Worm (Caenorhabditis elegans) whole organism, midembryonic: Measurements from ENCODE around the gene aldo-2.

Experiments
- T22C8.4 ChIP-seq: fragments of 200-800 bp; sonication (Bioruptor generic); IDR thresholded peaks from 2 replicates; pipeline ENCODE4 v1.3.6; 2022; ENCODE audit warnings: missing genetic modification characterization, missing compliant biosample characterization
- cog-1 ChIP-seq: sonication (generic microtip); optimal IDR thresholded peaks from 2 replicates; lab custom pipeline; 2016; ENCODE audit warnings: missing genetic modification characterization, missing compliant biosample characterization
- flt-1 ChIP-seq: fragments of 200-800 bp; sonication (Bioruptor generic); IDR thresholded peaks from 2 replicates; pipeline ENCODE4 v1.3.6; 2022; ENCODE audit warnings: missing genetic modification characterization, missing compliant biosample characterization
- klf-2 ChIP-seq: fragments of 200-800 bp; sonication (Bioruptor generic); conservative IDR thresholded peaks from 2 replicates; pipeline ENCODE4 v1.3.6; 2022; ENCODE audit warnings: missing genetic modification reagents, missing genetic modification characterization, missing compliant biosample characterization
- med-1 ChIP-seq: sonication (generic microtip); optimal IDR thresholded peaks from 2 replicates; lab custom pipeline; 2017; ENCODE audit warnings: missing genetic modification characterization, mild to moderate bottlenecking, missing compliant biosample characterization, antibody characterized with exemption, missing genetic modification reagents; ENCODE audit not compliant: insufficient read depth
- ref-1 ChIP-seq: fragments of 200-800 bp; sonication (Bioruptor generic); conservative IDR thresholded peaks from 2 replicates; pipeline ENCODE4 v1.3.6; 2022; ENCODE audit warnings: missing genetic modification reagents, missing genetic modification characterization, missing compliant biosample characterization
- tab-1 ChIP-seq: fragments of 200-800 bp; sonication (Bioruptor generic); IDR thresholded peaks from 2 replicates; pipeline ENCODE4 v1.3.6; 2022; ENCODE audit warnings: missing genetic modification characterization, missing compliant biosample characterization
- ztf-23 ChIP-seq: fragments of 200-800 bp; sonication (Bioruptor generic); IDR thresholded peaks from 2 replicates; pipeline ENCODE4 v1.3.6; 2022; ENCODE audit warnings: missing genetic modification reagents, missing genetic modification characterization, missing compliant biosample characterization
- ztf-29 ChIP-seq: fragments of 200-800 bp; sonication (Bioruptor generic); IDR thresholded peaks from 2 replicates; pipeline ENCODE4 v1.3.6; 2022; ENCODE audit warnings: missing genetic modification reagents, missing genetic modification characterization, missing compliant biosample characterization

The aldo-2 gene

DNA sequence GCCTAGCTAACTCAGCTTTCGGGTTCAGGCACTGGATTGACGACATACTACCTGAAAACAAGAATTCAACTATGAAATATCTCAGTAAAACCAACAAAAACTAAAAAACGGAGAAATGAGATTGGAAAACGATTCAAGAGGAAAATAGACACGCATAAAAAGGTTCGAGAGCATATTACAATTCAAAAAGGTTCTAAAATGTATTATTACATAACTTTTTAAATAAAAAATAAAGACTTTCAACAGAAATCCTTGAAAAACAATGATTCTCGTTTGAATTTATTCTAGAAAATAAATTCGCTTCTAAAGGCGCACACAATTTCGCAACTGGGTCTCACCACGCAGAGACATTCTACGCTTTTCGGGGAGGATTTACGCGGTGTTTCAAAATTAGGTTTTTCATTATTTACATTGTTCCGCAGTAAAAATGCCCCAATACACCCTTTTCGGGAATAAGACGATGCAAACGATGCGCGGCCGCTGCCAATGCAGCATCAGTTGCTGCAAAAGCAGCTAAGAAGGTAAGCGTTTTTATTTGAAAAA, 20.7 kb downstream of the aldo-2 start, which contains the start of the genes cct-6 and alh-9:
Gene cct-6 (minus strand): TSS at position 51 of the 543 bp plus-strand sequence.
Gene alh-9 (plus strand): TSS at position 382 of the 543 bp plus-strand sequence.
- TF ChIP-seq cog-1 (tag; lab: Kevin White, UChicago) (peak; percentile 72), T22C8.4 (GFP tag; lab: Robert Waterston, UW) (no peak)

DNA sequence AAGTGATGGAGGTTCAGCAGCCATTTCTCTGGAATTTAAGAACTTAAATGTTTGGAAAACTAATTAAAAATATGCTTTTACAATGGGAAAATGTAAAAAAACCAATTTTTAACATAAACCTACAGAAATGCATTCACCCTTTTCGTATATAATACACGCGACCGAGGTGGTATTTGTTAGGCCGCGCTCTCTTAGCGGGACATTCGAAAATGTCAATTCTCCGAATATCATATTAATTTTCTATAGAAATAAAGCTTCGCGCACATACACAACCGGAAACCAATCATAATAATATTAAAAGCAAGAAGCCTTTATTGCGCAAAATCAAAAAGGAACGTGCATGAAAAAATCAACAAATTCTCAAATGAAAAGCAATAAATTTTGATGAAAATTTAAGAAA, 23.2 kb downstream of the aldo-2 start, which contains the start of gene ddx-23:
Gene ddx-23 (minus strand): TSS at position 30 of the 400 bp plus-strand sequence.
- no peak for TF ChIP-seq ref-1 (GFP tag; lab: Robert Waterston, UW)
- no peak for TF ChIP-seq T22C8.4 (GFP tag; lab: Robert Waterston, UW)
- TF ChIP-seq ztf-29 (GFP tag; lab: Robert Waterston, UW) = no peak
- TF ChIP-seq ztf-23 (GFP tag; lab: Robert Waterston, UW) = 0 out of 2 replicates have a peak, but pooled peaks have one; percentile 11
- no peak for TF ChIP-seq klf-2
- TF ChIP-seq cog-1 (tag; lab: Kevin White, UChicago) = no peak
- TF ChIP-seq med-1 (GFP tag; lab: Kevin White, UChicago) = no peak

DNA sequence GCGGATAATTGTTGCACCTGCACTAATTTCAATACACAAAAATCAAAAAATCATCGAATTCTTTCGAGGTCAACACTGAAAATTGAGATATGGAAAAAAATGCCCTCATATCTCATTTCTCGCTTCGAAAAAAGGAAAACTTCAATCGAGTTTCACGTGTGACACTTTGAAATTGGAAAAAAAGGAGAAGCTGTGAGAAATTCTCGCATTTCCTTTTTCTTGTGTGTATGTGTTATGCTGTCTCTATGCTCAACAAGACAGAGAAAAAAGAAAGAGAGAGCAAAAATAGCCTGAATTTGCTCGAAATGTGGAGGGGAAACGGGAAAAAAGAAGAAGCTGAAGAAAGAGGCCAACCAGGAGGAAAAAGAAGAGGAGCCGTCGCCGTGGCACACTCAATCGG, 30.0 kb downstream of the aldo-2 start:
- TF ChIP-seq T22C8.4 (GFP tag; lab: Robert Waterston, UW) (no peak), tab-1 (GFP tag; lab: Robert Waterston, UW) (no peak), cog-1 (tag; lab: Kevin White, UChicago) (no peak), ztf-23 (GFP tag; lab: Robert Waterston, UW) (no peak)

DNA sequence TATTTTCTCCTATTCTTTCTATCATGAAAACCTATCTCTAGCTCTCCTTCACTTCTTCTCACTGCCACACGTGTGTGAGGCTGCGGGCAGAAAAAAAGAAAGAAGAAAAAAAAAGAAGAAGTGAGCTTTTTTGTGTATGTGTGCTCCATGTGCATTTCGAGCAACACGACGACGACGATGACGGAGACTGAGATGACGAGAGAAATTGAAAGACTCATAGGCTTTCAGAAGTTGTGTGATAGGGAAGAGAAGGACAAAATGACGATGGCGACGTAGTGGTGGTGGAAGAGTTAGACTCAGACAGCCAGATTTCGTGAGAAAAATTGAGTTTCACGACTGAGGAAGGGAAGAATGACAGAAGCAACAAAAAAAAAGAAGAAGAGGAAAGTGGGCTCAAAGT, 30.9 kb downstream of the aldo-2 start:
- TF ChIP-seq med-1 (GFP tag; lab: Kevin White, UChicago) = no peak
- TF ChIP-seq T22C8.4 (GFP tag; lab: Robert Waterston, UW) = no peak
- no peak for TF ChIP-seq ztf-23 (GFP tag; lab: Robert Waterston, UW)
- no peak for TF ChIP-seq ztf-29 (GFP tag; lab: Robert Waterston, UW)
- TF ChIP-seq klf-2 = no peak
- TF ChIP-seq flt-1 (GFP tag; lab: Robert Waterston, UW) = no peak
- TF ChIP-seq tab-1 (GFP tag; lab: Robert Waterston, UW) = no peak
- no peak for TF ChIP-seq ref-1 (GFP tag; lab: Robert Waterston, UW)
- no peak for TF ChIP-seq cog-1 (tag; lab: Kevin White, UChicago)

DNA sequence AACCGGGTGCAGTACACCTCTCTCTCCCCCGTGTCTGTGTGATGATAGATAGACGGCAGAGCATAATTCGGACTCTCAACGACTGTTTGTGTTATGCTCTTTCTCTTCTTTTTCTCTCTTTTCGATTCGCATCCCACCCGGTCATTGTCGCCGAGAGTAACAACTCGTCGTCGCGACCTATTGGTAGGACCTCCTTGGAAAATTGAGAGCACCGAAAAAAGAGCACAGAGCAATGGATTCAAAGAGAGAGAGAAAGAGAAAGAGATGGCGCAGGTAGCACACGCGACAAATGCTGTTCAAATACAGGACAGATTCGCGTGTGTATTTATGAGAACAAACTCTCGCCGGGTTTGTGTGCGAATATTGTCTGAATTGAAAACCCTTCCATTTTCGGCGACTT, 32.8 kb downstream of the aldo-2 start:
- TF ChIP-seq med-1 (GFP tag; lab: Kevin White, UChicago) = no peak
- TF ChIP-seq ref-1 (GFP tag; lab: Robert Waterston, UW) = no peak
- no peak for TF ChIP-seq klf-2
- no peak for TF ChIP-seq flt-1 (GFP tag; lab: Robert Waterston, UW)
- no peak for TF ChIP-seq T22C8.4 (GFP tag; lab: Robert Waterston, UW)
- no peak for TF ChIP-seq ztf-29 (GFP tag; lab: Robert Waterston, UW)
- TF ChIP-seq tab-1 (GFP tag; lab: Robert Waterston, UW) = no peak
- no peak for TF ChIP-seq cog-1 (tag; lab: Kevin White, UChicago)
- no peak for TF ChIP-seq ztf-23 (GFP tag; lab: Robert Waterston, UW)

DNA sequence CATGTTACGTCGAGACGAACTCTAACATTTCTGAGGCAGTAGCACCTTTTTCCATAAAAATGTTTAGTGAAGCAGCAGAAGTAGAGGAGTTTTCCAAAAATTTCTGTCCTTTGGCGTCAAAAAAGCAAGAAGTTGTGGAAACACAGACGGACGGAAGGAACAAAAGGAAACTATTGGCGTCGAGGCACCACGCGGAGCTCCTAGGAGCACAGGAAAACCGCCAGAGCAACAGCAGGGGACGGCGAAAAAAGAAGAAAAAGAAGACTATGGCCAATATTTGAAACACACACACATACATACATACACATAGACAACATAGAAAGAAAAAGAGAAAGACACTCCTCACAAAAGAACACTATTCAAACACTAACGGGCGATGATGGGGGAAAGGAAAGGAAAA, 33.5 kb downstream of the aldo-2 start:
- no peak for TF ChIP-seq ztf-29 (GFP tag; lab: Robert Waterston, UW)
- TF ChIP-seq klf-2 = no peak
- TF ChIP-seq tab-1 (GFP tag; lab: Robert Waterston, UW) = no peak
- no peak for TF ChIP-seq T22C8.4 (GFP tag; lab: Robert Waterston, UW)
- no peak for TF ChIP-seq flt-1 (GFP tag; lab: Robert Waterston, UW)

DNA sequence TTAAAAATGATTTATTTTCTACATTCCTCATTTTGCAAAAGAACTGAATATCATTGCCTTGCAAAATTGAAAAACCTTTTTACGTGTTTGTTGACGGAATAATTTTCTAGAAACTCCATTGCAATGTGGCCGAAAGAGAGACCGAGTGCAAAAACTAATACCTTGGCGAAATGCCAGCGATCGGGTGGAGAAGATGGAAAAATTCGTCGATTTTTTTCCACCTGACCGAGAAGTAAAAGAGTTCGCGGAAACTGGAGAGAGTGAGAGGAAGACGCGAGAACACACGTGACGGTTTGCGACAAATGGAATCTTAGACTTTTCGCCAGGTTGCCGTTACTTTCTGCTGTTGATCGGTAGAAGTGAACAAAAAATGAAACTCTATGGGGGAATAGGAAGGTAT, 34.7 kb downstream of the aldo-2 start:
- TF ChIP-seq med-1 (GFP tag; lab: Kevin White, UChicago) = no peak
- TF ChIP-seq tab-1 (GFP tag; lab: Robert Waterston, UW) = no peak
- TF ChIP-seq klf-2 = no peak
- TF ChIP-seq ztf-29 (GFP tag; lab: Robert Waterston, UW) = no peak
- no peak for TF ChIP-seq ztf-23 (GFP tag; lab: Robert Waterston, UW)
- no peak for TF ChIP-seq T22C8.4 (GFP tag; lab: Robert Waterston, UW)
- TF ChIP-seq ref-1 (GFP tag; lab: Robert Waterston, UW) = no peak
- no peak for TF ChIP-seq cog-1 (tag; lab: Kevin White, UChicago)
- no peak for TF ChIP-seq flt-1 (GFP tag; lab: Robert Waterston, UW)

DNA sequence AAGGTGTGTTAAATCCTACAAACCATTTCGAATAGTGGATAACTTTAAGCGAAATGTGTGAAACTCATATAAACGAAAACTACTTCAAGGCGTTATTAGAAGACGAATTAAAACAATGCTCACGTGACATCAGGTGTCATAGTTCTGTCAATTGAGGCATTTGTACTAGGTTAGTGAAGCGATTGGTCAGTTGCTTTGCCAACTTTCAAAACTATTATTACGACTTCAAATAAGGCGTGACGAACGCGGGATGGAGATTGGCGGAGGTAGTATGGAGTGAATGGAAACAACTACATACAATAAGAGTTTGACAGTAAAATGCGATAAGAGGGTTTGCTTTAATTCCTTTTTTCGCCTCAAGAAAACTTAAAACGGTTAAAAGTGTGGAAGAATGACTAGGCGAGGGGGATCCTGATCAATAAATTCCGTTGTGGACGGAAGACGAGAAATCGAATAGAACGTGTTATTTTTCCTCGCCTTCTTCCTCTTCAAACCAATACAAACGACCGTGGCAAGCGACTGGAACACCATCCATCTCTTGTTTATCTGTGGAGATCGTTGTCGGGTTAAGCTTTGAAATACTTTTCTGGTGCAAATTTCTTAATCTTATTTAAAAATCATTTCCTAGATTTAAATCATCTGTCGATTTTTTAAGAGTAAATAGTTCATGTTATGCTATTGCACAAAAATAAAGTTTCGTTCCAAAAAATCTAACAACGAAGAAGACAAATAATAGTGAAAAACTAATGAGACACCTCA, 35.4 kb downstream of the aldo-2 start:
- TF ChIP-seq klf-2 = no peak
- no peak for TF ChIP-seq ztf-23 (GFP tag; lab: Robert Waterston, UW)
- no peak for TF ChIP-seq ref-1 (GFP tag; lab: Robert Waterston, UW)
- TF ChIP-seq flt-1 (GFP tag; lab: Robert Waterston, UW) = no peak
- no peak for TF ChIP-seq med-1 (GFP tag; lab: Kevin White, UChicago)
- no peak for TF ChIP-seq cog-1 (tag; lab: Kevin White, UChicago)
- no peak for TF ChIP-seq ztf-29 (GFP tag; lab: Robert Waterston, UW)
- TF ChIP-seq T22C8.4 (GFP tag; lab: Robert Waterston, UW) = no peak
- no peak for TF ChIP-seq tab-1 (GFP tag; lab: Robert Waterston, UW)

DNA sequence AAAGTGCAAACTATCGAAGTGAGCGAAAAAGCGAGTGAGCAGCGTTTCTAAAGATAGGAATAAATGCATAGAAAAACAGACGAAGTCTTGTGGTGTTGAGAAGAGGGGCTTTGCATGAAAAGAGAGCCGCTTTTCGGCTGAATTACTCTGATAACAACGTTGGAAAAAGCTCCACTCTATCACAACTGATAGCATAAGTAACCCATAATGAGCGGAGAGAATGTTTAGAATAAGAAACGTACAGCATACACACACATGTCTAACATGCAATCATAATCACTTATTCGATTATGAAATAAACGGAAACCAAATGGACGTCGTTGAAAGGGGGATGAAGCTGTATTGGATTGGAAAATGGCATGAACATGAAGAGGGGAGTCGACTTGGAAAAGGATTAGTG, 36.1 kb downstream of the aldo-2 start:
- no peak for TF ChIP-seq ref-1 (GFP tag; lab: Robert Waterston, UW)
- no peak for TF ChIP-seq tab-1 (GFP tag; lab: Robert Waterston, UW)
- no peak for TF ChIP-seq cog-1 (tag; lab: Kevin White, UChicago)
- no peak for TF ChIP-seq ztf-29 (GFP tag; lab: Robert Waterston, UW)
- TF ChIP-seq T22C8.4 (GFP tag; lab: Robert Waterston, UW) = no peak
- no peak for TF ChIP-seq ztf-23 (GFP tag; lab: Robert Waterston, UW)
- no peak for TF ChIP-seq med-1 (GFP tag; lab: Kevin White, UChicago)
- no peak for TF ChIP-seq flt-1 (GFP tag; lab: Robert Waterston, UW)
- no peak for TF ChIP-seq klf-2
